Worm (Caenorhabditis elegans): ENCODE results near the gene F55H2.8.
A peak's percentile ranks its signal among the peaks of the same experiment; 100 is the strongest.

F55H2.8 gene

DNA sequence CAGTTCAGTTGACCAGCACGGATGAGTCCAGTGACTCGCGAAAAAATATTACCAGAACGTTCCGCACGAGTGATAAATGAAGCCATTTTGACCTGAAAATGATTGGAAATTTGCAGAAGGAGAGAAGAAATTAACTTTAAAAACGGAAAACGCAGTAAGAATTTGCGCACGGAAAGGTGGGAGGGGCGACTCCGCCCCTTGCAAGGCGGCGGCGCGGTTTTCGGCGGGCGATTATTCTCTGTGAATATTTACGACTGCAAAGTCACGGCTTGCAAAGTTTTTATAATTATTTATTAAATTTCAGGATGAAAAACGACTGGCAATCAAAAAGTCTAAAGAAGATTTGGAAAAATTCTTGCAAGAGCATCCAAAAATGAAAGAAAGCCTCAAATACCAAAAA, 9.9 kb downstream of the F55H2.8 start, which contains the start of gene mrps-23:
TSS of gene mrps-23 (minus strand) at position 92 of the 400 bp plus-strand sequence.
- TF ChIP-seq ceh-40 (GFP tag; IDR thresholded peaks at IDR 0.05): no peak
- peak; percentile 43 for TF ChIP-seq ztf-18 (tag; optimal IDR thresholded peaks at IDR 0.05)
- TF ChIP-seq dox-1 (GFP tag; IDR thresholded peaks at IDR 0.05): 0 out of 2 replicates have a peak, but pooled peaks have one; percentile 33
- TF ChIP-seq F23B12.7 (tag; optimal IDR thresholded peaks at IDR 0.05; ENCODE audit: insufficient read depth): peak; percentile 33
- TF ChIP-seq mcd-1 (GFP tag; IDR thresholded peaks at IDR 0.05): 0 out of 2 replicates have a peak, but pooled peaks have one; percentile 7
- no peak for TF ChIP-seq zim-3 (tag; optimal IDR thresholded peaks at IDR 0.05)
- TF ChIP-seq unc-62 (GFP tag; optimal IDR thresholded peaks at IDR 0.05): no peak
- 0 out of 2 replicates have a peak, but pooled peaks have one; percentile 11 for TF ChIP-seq pbrm-1 (GFP tag; IDR thresholded peaks at IDR 0.05)
- 0 out of 2 replicates have a peak, but pooled peaks have one; percentile 25 for TF ChIP-seq madf-3 (GFP tag; IDR thresholded peaks at IDR 0.05)
- TF ChIP-seq cebp-1 (GFP tag; IDR thresholded peaks at IDR 0.05): no peak
- TF ChIP-seq cebp-1 (tag; optimal IDR thresholded peaks at IDR 0.05): peak; percentile 13
- 0 out of 2 replicates have a peak, but pooled peaks have one; percentile 8 for TF ChIP-seq Y53G8AR.9 (GFP tag; conservative IDR thresholded peaks at IDR 0.05)
- TF ChIP-seq ztf-6 (GFP tag; IDR thresholded peaks at IDR 0.05): no peak

DNA sequence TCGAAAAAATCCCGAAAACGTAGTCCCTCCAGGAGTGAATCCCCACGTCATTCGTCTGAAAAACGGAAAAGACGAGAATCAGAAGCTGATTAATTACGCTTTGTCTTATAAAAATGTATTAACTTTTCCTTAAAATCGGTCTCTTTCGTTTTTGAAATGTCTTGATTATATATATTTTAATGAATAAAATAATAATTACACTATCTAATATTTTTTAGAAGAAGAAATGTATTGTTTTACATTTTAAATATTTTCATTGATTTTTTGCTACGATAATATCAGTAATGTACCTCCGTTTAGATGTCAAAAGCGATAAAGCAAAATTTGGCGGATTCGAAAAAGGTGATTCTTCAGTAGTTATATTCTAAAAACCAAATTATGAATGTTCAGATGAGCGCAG, 11.6 kb downstream of the F55H2.8 start, which contains the start of gene trpp-3:
TSS of gene trpp-3 (plus strand) at position 301 of the 400 bp plus-strand sequence.
- no peak for TF ChIP-seq die-1 (tag; optimal IDR thresholded peaks at IDR 0.05)
- no peak for TF ChIP-seq repo-1 (tag; optimal IDR thresholded peaks at IDR 0.05)
- no peak for TF ChIP-seq snpc-3.4 (tag; optimal IDR thresholded peaks at IDR 0.05)
- TF ChIP-seq D2030.7 (GFP tag; IDR thresholded peaks at IDR 0.05): no peak
- TF ChIP-seq rpc-1 (optimal IDR thresholded peaks at IDR 0.05): no peak
- TF ChIP-seq rpc-1 (tag; optimal IDR thresholded peaks at IDR 0.05): no peak
- no peak for TF ChIP-seq Y67H2A.10 (GFP tag; conservative IDR thresholded peaks at IDR 0.05)
- TF ChIP-seq ztf-3 (GFP tag; optimal IDR thresholded peaks at IDR 0.05): no peak
- TF ChIP-seq hsf-1 (GFP tag; IDR thresholded peaks at IDR 0.05): no peak
- no peak for TF ChIP-seq ceh-27 (GFP tag; optimal IDR thresholded peaks at IDR 0.05)
- TF ChIP-seq T26A5.8 (tag; optimal IDR thresholded peaks at IDR 0.05): no peak

DNA sequence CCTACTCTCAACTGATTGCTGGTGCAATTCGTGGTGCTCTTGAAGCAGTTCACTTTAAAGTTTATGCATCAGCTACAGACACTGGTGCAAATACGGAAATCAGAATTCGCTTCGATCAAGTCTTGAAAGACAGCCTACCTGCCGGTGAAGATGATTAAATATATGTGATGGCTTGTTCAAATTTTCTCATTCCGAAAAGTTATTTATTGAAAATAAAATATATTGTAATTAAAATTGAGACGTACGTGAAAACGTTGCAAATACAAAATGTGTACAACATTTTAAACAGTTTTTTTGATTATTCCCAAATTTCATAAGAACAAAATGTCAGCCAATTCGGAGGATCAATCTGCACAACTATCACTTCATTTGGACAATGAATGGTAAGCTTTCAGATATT, 13.2 kb downstream of the F55H2.8 start, which contains the start of gene ZK1098.6:
TSS of gene ZK1098.6 (plus strand) at position 301 of the 400 bp plus-strand sequence.
- no peak for TF ChIP-seq tbx-9 (tag; optimal IDR thresholded peaks at IDR 0.05; ENCODE audit: borderline replicate concordance)
- TF ChIP-seq ztf-3 (GFP tag; optimal IDR thresholded peaks at IDR 0.05): no peak
- TF ChIP-seq C06A6.2 (GFP tag; conservative IDR thresholded peaks at IDR 0.05): no peak
- TF ChIP-seq attf-5 (GFP tag; optimal IDR thresholded peaks at IDR 0.05): no peak
- no peak for TF ChIP-seq egl-44 (GFP tag; IDR thresholded peaks at IDR 0.05)
- TF ChIP-seq atf-7 (tag; optimal IDR thresholded peaks at IDR 0.05): no peak
- no peak for TF ChIP-seq mcd-1 (GFP tag; IDR thresholded peaks at IDR 0.05)
- TF ChIP-seq lin-26 (GFP tag; IDR thresholded peaks at IDR 0.05): no peak
- TF ChIP-seq T26A5.8 (tag; optimal IDR thresholded peaks at IDR 0.05): no peak
- TF ChIP-seq efl-1 (GFP tag; optimal IDR thresholded peaks at IDR 0.05): no peak
- no peak for TF ChIP-seq unc-130 (GFP tag; optimal IDR thresholded peaks at IDR 0.05)
- no peak for TF ChIP-seq ama-1 (optimal IDR thresholded peaks at IDR 0.05)
- no peak for TF ChIP-seq ama-1 (GFP tag; optimal IDR thresholded peaks at IDR 0.05)
- TF ChIP-seq lin-54 (GFP tag; optimal IDR thresholded peaks at IDR 0.05): no peak
- TF ChIP-seq xnd-1 (tag; optimal IDR thresholded peaks at IDR 0.05): no peak
- TF ChIP-seq hmg-1.2 (GFP tag; IDR thresholded peaks at IDR 0.05): no peak

Data from whole organism, young adult.